Fruit fly (Drosophila melanogaster) S2 (cell line): ENCODE measurements around the gene CG10089.

ENCODE experiments used
- CG8478 ChIP-seq: fragments of >200 bp; optimal IDR thresholded peaks from 2 replicates; lab custom pipeline; 2018
- CTCF ChIP-seq, 2 experiments: fragments of >200 bp; optimal IDR thresholded peaks; 2 replicates each; lab custom pipeline; 2018

Gene CG10089

dm6 chr3L:13452281-13452680, 22.3 kb downstream of the CG10089 start:
- TF ChIP-seq CG8478 (lab: Kevin White, UChicago) (no peak), CTCF (optimal IDR thresholded peaks at IDR 0.05; lab: Kevin White, UChicago) (no peak)

dm6 chr3L:13451562-13451961, 23.0 kb downstream of the CG10089 start:
- TF ChIP-seq CTCF (optimal IDR thresholded peaks at IDR 0.05; lab: Kevin White, UChicago): no peak
- no peak for TF ChIP-seq CG8478 (lab: Kevin White, UChicago)

- no peak for TF ChIP-seq CG8478 (lab: Kevin White, UChicago)
- TF ChIP-seq CTCF (optimal IDR thresholded peaks at IDR 0.05; lab: Kevin White, UChicago): no peak
These were observed 24.3 kb downstream of the CG10089 start, which contains the start of the genes JMJD7 and CG10738 for dm6 chr3L:13450177-13450793. Gene JMJD7, minus strand, starts transcription at chr3L:13450283. Gene CG10738, plus strand, starts transcription at chr3L:13450770.

dm6 chr3L:13442400-13442799, 32.2 kb downstream of the CG10089 start, which contains the start of gene cmb:
Gene cmb, plus strand, starts transcription at chr3L:13442594.
- TF ChIP-seq CTCF (optimal IDR thresholded peaks at IDR 0.05; lab: Kevin White, UChicago): no peak
- no peak for TF ChIP-seq CG8478 (lab: Kevin White, UChicago)

- TF ChIP-seq CG8478 (lab: Kevin White, UChicago): no peak
- TF ChIP-seq CTCF (optimal IDR thresholded peaks at IDR 0.05; lab: Kevin White, UChicago): no peak
These were observed 34.1 kb downstream of the CG10089 start, which contains the start of the genes CG10140 and CG14109 for dm6 chr3L:13440370-13440960. Gene CG10140, minus strand, starts transcription at chr3L:13440470. Gene CG14109, plus strand, starts transcription at chr3L:13440910.

dm6 chr3L:13437654-13438053, 36.9 kb downstream of the CG10089 start, which contains the start of gene CG10725:
Gene CG10725, plus strand, starts transcription at chr3L:13437954.
- TF ChIP-seq CG8478 (lab: Kevin White, UChicago) (no peak), CTCF (optimal IDR thresholded peaks at IDR 0.05; lab: Kevin White, UChicago) (no peak)

dm6 chr3L:13437036-13437435, 37.6 kb downstream of the CG10089 start, which contains the start of gene CG10154:
Gene CG10154, minus strand, starts transcription at chr3L:13437136.
- no peak for TF ChIP-seq CG8478 (lab: Kevin White, UChicago)
- TF ChIP-seq CTCF (optimal IDR thresholded peaks at IDR 0.05; lab: Kevin White, UChicago): no peak

dm6 chr3L:13435170-13435727, 39.3 kb downstream of the CG10089 start, which contains the start of gene CG10713:
Gene CG10713, minus strand, starts transcription at chr3L:13435229.
- no peak for TF ChIP-seq CG8478 (lab: Kevin White, UChicago)
- TF ChIP-seq CTCF (optimal IDR thresholded peaks at IDR 0.05; lab: Kevin White, UChicago): no peak

dm6 chr3L:13433522-13433921, 41.1 kb downstream of the CG10089 start:
- TF ChIP-seq CTCF (optimal IDR thresholded peaks at IDR 0.05; lab: Kevin White, UChicago) (no peak), CG8478 (lab: Kevin White, UChicago) (no peak)

dm6 chr3L:13432791-13433190, 41.8 kb downstream of the CG10089 start:
- no peak for TF ChIP-seq CTCF (optimal IDR thresholded peaks at IDR 0.05; lab: Kevin White, UChicago)
- TF ChIP-seq CG8478 (lab: Kevin White, UChicago): no peak

dm6 chr3L:13430171-13430570, 44.4 kb downstream of the CG10089 start:
- TF ChIP-seq CG8478 (lab: Kevin White, UChicago) (no peak), CTCF (optimal IDR thresholded peaks at IDR 0.05; lab: Kevin White, UChicago) (no peak)

- TF ChIP-seq CG8478 (lab: Kevin White, UChicago): no peak
These were observed 48.0 kb downstream of the CG10089 start, which contains the start of gene CG14105 for dm6 chr3L:13426573-13426972. Gene CG14105, minus strand, starts transcription at chr3L:13426673.

- TF ChIP-seq CTCF (optimal IDR thresholded peaks at IDR 0.05; lab: Kevin White, UChicago): no peak
These were observed 49.0 kb downstream of the CG10089 start, which contains the start of gene CG14106 for dm6 chr3L:13425571-13425970. Gene CG14106, minus strand, starts transcription at chr3L:13425671.

dm6 chr3L:13424068-13424467, 50.5 kb downstream of the CG10089 start, which contains the start of gene CG33263:
Gene CG33263, minus strand, starts transcription at chr3L:13424168.
- TF ChIP-seq CTCF (optimal IDR thresholded peaks at IDR 0.05; lab: Kevin White, UChicago): no peak
- no peak for TF ChIP-seq CG8478 (lab: Kevin White, UChicago)

- TF ChIP-seq CG8478 (lab: Kevin White, UChicago) (no peak), CTCF (optimal IDR thresholded peaks at IDR 0.05; lab: Kevin White, UChicago) (no peak)
These were observed 52.2 kb downstream of the CG10089 start, which contains the start of gene CG32121 for dm6 chr3L:13422286-13422787. Gene CG32121, minus strand, starts transcription at chr3L:13422336.
